Fruit fly (Drosophila melanogaster) whole organism, embryonic: ENCODE measurements around the gene rho-5.

ENCODE experiments used
- Asciz ChIP-seq: fragments of 200-800 bp; sonication (Bioruptor generic); optimal IDR thresholded peaks from 2 replicates; lab custom pipeline; 2017; ENCODE audit warnings: missing biosample characterization, mild to moderate bottlenecking, missing genetic modification characterization, missing genetic modification reagents
- Bgb ChIP-seq: fragments of 200-800 bp; sonication (Bioruptor generic); IDR thresholded peaks from 2 replicates; pipeline ENCODE4 v1.3.6; 2022; ENCODE audit warnings: missing biosample characterization, missing genetic modification characterization; ENCODE audit not compliant: partially characterized antibody
- BtbVII ChIP-seq: fragments of 200-800 bp; sonication (Bioruptor generic); optimal IDR thresholded peaks from 3 replicates; lab custom pipeline; 2017; ENCODE audit warnings: missing biosample characterization, mild to moderate bottlenecking, missing genetic modification characterization
- CG10321 ChIP-seq: fragments of 200-800 bp; sonication (Bioruptor generic); IDR thresholded peaks from 2 replicates; pipeline ENCODE4 v1.3.6; 2022; ENCODE audit warnings: missing biosample characterization, missing genetic modification characterization
- CG10366 ChIP-seq: fragments of 200-800 bp; sonication (Bioruptor generic); IDR thresholded peaks from 2 replicates; pipeline ENCODE4 v1.3.6; 2022; ENCODE audit warnings: missing biosample characterization, missing genetic modification characterization
- CG10462 ChIP-seq: fragments of 200-800 bp; sonication (Bioruptor generic); optimal IDR thresholded peaks from 2 replicates; lab custom pipeline; 2016; ENCODE audit warnings: missing biosample characterization, missing genetic modification characterization
- CG10979 ChIP-seq: fragments of 200-800 bp; sonication (Bioruptor generic); optimal IDR thresholded peaks from 2 replicates; lab custom pipeline; 2018; ENCODE audit warnings: missing biosample characterization, mild to moderate bottlenecking, missing genetic modification characterization, moderate library complexity
- CG11085 ChIP-seq: fragments of 200-800 bp; sonication (Bioruptor generic); IDR thresholded peaks from 2 replicates; pipeline ENCODE4 v1.3.6; 2022; ENCODE audit warnings: missing biosample characterization, missing genetic modification characterization
- CG11696 ChIP-seq: fragments of 200-800 bp; sonication (Bioruptor generic); IDR thresholded peaks from 2 replicates; pipeline ENCODE4 v1.3.6; 2022; ENCODE audit warnings: missing biosample characterization, missing genetic modification characterization
- CG12071 ChIP-seq: fragments of 200-800 bp; sonication (Bioruptor generic); optimal IDR thresholded peaks from 3 replicates; lab custom pipeline; 2018; ENCODE audit warnings: missing biosample characterization, mild to moderate bottlenecking, missing genetic modification characterization
- CG13123 ChIP-seq: fragments of 200-800 bp; sonication (Bioruptor generic); optimal IDR thresholded peaks from 2 replicates; lab custom pipeline; 2016; ENCODE audit warnings: missing biosample characterization, missing genetic modification characterization
- CG14860 ChIP-seq: fragments of 200-800 bp; sonication (Bioruptor generic); IDR thresholded peaks from 3 replicates; pipeline ENCODE4 v1.3.6; 2022; ENCODE audit warnings: missing biosample characterization, missing genetic modification characterization; ENCODE audit not compliant: partially characterized antibody
- CG15011 ChIP-seq: fragments of 200-800 bp; sonication (Bioruptor generic); optimal IDR thresholded peaks from 3 replicates; lab custom pipeline; 2018; ENCODE audit warnings: missing biosample characterization, mild to moderate bottlenecking, missing genetic modification characterization
- CG17186 ChIP-seq: fragments of 200-800 bp; sonication (Bioruptor generic); optimal IDR thresholded peaks from 3 replicates; lab custom pipeline; 2017; ENCODE audit warnings: missing biosample characterization, missing genetic modification reagents, missing genetic modification characterization
- CG32772 ChIP-seq: fragments of 200-800 bp; sonication (Bioruptor generic); IDR thresholded peaks from 2 replicates; pipeline ENCODE4 v1.3.6; 2022; ENCODE audit warnings: missing biosample characterization, missing genetic modification characterization
- CG4404 ChIP-seq: fragments of 200-800 bp; sonication (Bioruptor generic); IDR thresholded peaks from 2 replicates; pipeline ENCODE4 v1.3.6; 2022; ENCODE audit warnings: missing biosample characterization, missing genetic modification characterization
- CG4617 ChIP-seq: fragments of 200-800 bp; sonication (Bioruptor generic); optimal IDR thresholded peaks from 3 replicates; lab custom pipeline; 2016; ENCODE audit warnings: missing biosample characterization, missing genetic modification characterization, borderline replicate concordance
- CG5180 ChIP-seq: fragments of 200-800 bp; sonication (Bioruptor generic); optimal IDR thresholded peaks from 3 replicates; lab custom pipeline; 2017; ENCODE audit warnings: missing biosample characterization, missing genetic modification characterization, mild to moderate bottlenecking, moderate library complexity, missing genetic modification reagents
- CG7357 ChIP-seq: fragments of 200-800 bp; sonication (Bioruptor generic); IDR thresholded peaks from 3 replicates; pipeline ENCODE4 v1.3.6; 2022; ENCODE audit warnings: missing biosample characterization, missing genetic modification characterization
- CG7963 ChIP-seq: fragments of 200-800 bp; sonication (Bioruptor generic); IDR thresholded peaks from 3 replicates; pipeline ENCODE4 v1.3.6; 2022; ENCODE audit warnings: missing biosample characterization, missing genetic modification characterization; ENCODE audit not compliant: partially characterized antibody
- CG8388 ChIP-seq: fragments of 200-800 bp; sonication (Bioruptor generic); optimal IDR thresholded peaks from 2 replicates; lab custom pipeline; 2019; ENCODE audit warnings: missing biosample characterization, mild to moderate bottlenecking, missing genetic modification characterization, moderate library complexity
- CoRest ChIP-seq: fragments of 200-800 bp; sonication (Bioruptor generic); optimal IDR thresholded peaks from 3 replicates; lab custom pipeline; 2018; ENCODE audit warnings: missing biosample characterization, mild to moderate bottlenecking, missing genetic modification characterization, moderate library complexity
- Doc3 ChIP-seq: fragments of 200-800 bp; sonication (Bioruptor generic); IDR thresholded peaks from 3 replicates; pipeline ENCODE4 v1.3.6; 2022; ENCODE audit warnings: missing biosample characterization, missing genetic modification characterization; ENCODE audit not compliant: partially characterized antibody
- E2f2 ChIP-seq: fragments of 200-800 bp; sonication (Bioruptor generic); IDR thresholded peaks from 2 replicates; pipeline ENCODE4 v1.3.6; 2022; ENCODE audit warnings: missing biosample characterization, missing genetic modification characterization
- ERR ChIP-seq: fragments of 200-800 bp; sonication (Bioruptor generic); optimal IDR thresholded peaks from 2 replicates; lab custom pipeline; 2016; ENCODE audit warnings: missing biosample characterization, missing genetic modification characterization
- Elba2 ChIP-seq: fragments of 200-800 bp; sonication (Bioruptor generic); optimal IDR thresholded peaks from 3 replicates; lab custom pipeline; 2016; ENCODE audit warnings: missing biosample characterization, missing genetic modification characterization
- GATAe ChIP-seq: fragments of 200-800 bp; sonication (Bioruptor generic); conservative IDR thresholded peaks from 2 replicates; pipeline ENCODE4 v1.3.6; 2022; ENCODE audit warnings: missing biosample characterization, missing genetic modification characterization
- HHEX ChIP-seq: fragments of 200-800 bp; sonication (Bioruptor generic); optimal IDR thresholded peaks from 3 replicates; lab custom pipeline; 2017; ENCODE audit warnings: missing biosample characterization, mild to moderate bottlenecking, missing genetic modification characterization, missing genetic modification reagents
- al ChIP-seq: fragments of 200-800 bp; sonication (Bioruptor generic); IDR thresholded peaks from 2 replicates; pipeline ENCODE4 v1.3.6; 2022; ENCODE audit warnings: missing biosample characterization, missing genetic modification characterization
- amos ChIP-seq: fragments of 200-800 bp; sonication (Bioruptor generic); IDR thresholded peaks from 2 replicates; pipeline ENCODE4 v1.3.6; 2022; ENCODE audit warnings: missing biosample characterization, missing genetic modification characterization; ENCODE audit not compliant: partially characterized antibody
- ash1 ChIP-seq: fragments of 200-800 bp; sonication (Bioruptor generic); optimal IDR thresholded peaks from 2 replicates; lab custom pipeline; 2018; ENCODE audit warnings: missing biosample characterization, mild to moderate bottlenecking, missing genetic modification characterization
- ato ChIP-seq: fragments of 200-800 bp; sonication (Bioruptor generic); IDR thresholded peaks from 2 replicates; pipeline ENCODE4 v1.3.6; 2022; ENCODE audit warnings: missing biosample characterization, missing genetic modification characterization; ENCODE audit not compliant: partially characterized antibody
- bbx ChIP-seq: fragments of 200-800 bp; sonication (Bioruptor generic); IDR thresholded peaks from 2 replicates; pipeline ENCODE4 v1.3.6; 2022; ENCODE audit warnings: missing biosample characterization, missing genetic modification characterization; ENCODE audit not compliant: partially characterized antibody
- caup ChIP-seq: fragments of 200-800 bp; sonication (Bioruptor generic); optimal IDR thresholded peaks from 3 replicates; lab custom pipeline; 2017; ENCODE audit warnings: missing biosample characterization, mild to moderate bottlenecking, missing genetic modification characterization, moderate library complexity; ENCODE audit not compliant: severe bottlenecking
- chm ChIP-seq: fragments of 200-800 bp; sonication (Bioruptor generic); IDR thresholded peaks from 2 replicates; pipeline ENCODE4 v1.3.6; 2022; ENCODE audit warnings: missing biosample characterization, missing genetic modification characterization
- chn ChIP-seq: fragments of 200-800 bp; sonication (Bioruptor generic); optimal IDR thresholded peaks from 2 replicates; lab custom pipeline; 2016; ENCODE audit warnings: missing biosample characterization, missing genetic modification characterization
- corto ChIP-seq: fragments of 200-800 bp; sonication (Bioruptor generic); optimal IDR thresholded peaks from 2 replicates; lab custom pipeline; 2016; ENCODE audit warnings: missing biosample characterization, mild to moderate bottlenecking, missing genetic modification characterization, moderate library complexity
- croc ChIP-seq: fragments of 200-800 bp; sonication (Bioruptor generic); conservative IDR thresholded peaks from 3 replicates; pipeline ENCODE4 v1.3.6; 2022; ENCODE audit warnings: missing biosample characterization, missing genetic modification characterization
- dan ChIP-seq: fragments of 200-800 bp; sonication (Bioruptor generic); IDR thresholded peaks from 2 replicates; pipeline ENCODE4 v1.3.6; 2022; ENCODE audit warnings: missing biosample characterization, missing genetic modification characterization
- fru ChIP-seq: fragments of >200 bp; optimal IDR thresholded peaks from 2 replicates; lab custom pipeline; 2017
- gfzf ChIP-seq: fragments of 200-800 bp; sonication (Bioruptor generic); optimal IDR thresholded peaks from 2 replicates; lab custom pipeline; 2016; ENCODE audit warnings: missing biosample characterization, mild to moderate bottlenecking, missing genetic modification characterization, moderate library complexity
- grn ChIP-seq: fragments of 200-800 bp; sonication (Bioruptor generic); optimal IDR thresholded peaks from 3 replicates; lab custom pipeline; 2017; ENCODE audit warnings: missing biosample characterization, missing genetic modification characterization
- jing ChIP-seq: fragments of 200-800 bp; sonication (Bioruptor generic); optimal IDR thresholded peaks from 2 replicates; lab custom pipeline; 2018; ENCODE audit warnings: missing biosample characterization, mild to moderate bottlenecking, missing genetic modification characterization
- maf-S ChIP-seq: fragments of 200-800 bp; sonication (Bioruptor generic); optimal IDR thresholded peaks from 2 replicates; lab custom pipeline; 2016; ENCODE audit warnings: missing biosample characterization, missing genetic modification characterization
- nerfin-2 ChIP-seq: fragments of 200-800 bp; sonication (Bioruptor generic); IDR thresholded peaks from 2 replicates; pipeline ENCODE4 v1.3.6; 2022; ENCODE audit warnings: missing biosample characterization, missing genetic modification characterization; ENCODE audit not compliant: partially characterized antibody
- otp ChIP-seq: fragments of 200-800 bp; sonication (Bioruptor generic); IDR thresholded peaks from 3 replicates; pipeline ENCODE4, ENCODE4 v1.3.6; 2022; ENCODE audit warnings: missing biosample characterization, missing genetic modification characterization
- p53 ChIP-seq: fragments of 200-800 bp; sonication (Bioruptor generic); optimal IDR thresholded peaks from 2 replicates; lab custom pipeline; 2016; ENCODE audit warnings: missing biosample characterization, missing genetic modification characterization
- schlank ChIP-seq: fragments of 200-800 bp; sonication (Bioruptor generic); optimal IDR thresholded peaks from 2 replicates; lab custom pipeline; 2018; ENCODE audit warnings: missing biosample characterization, mild to moderate bottlenecking, missing genetic modification characterization
- shn ChIP-seq: fragments of 200-800 bp; sonication (Bioruptor generic); optimal IDR thresholded peaks from 3 replicates; lab custom pipeline; 2016; ENCODE audit warnings: missing biosample characterization, missing genetic modification characterization
- ssp ChIP-seq: fragments of 200-800 bp; sonication (Bioruptor generic); IDR thresholded peaks from 2 replicates; pipeline ENCODE4 v1.3.6; 2022; ENCODE audit warnings: missing biosample characterization, missing genetic modification characterization
- toy ChIP-seq: fragments of 200-800 bp; sonication (Bioruptor generic); IDR thresholded peaks from 2 replicates; pipeline ENCODE4 v1.3.6; 2022; ENCODE audit warnings: missing biosample characterization, missing genetic modification characterization

The rho-5 gene

DNA sequence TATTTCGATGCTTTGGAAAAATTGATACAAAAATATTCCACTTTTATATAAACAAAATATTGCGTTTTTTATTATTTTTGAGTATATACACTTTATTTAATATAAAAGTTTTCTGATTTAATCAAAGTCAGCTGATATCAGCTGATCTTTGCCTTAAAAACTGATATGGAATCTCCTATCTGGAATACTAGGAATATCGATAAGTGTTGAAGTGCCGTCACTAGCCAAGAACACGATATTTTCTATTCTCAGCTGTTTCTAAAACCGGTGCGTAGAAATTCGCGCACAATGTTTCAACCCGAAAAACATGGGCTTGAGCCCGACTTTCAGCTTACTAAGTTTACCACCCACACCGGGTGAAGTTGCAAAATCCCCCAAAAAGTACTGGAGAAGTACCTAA, 31.2 kb downstream of the rho-5 start, which contains the start of gene Sps2 (continued):
- no peak for TF ChIP-seq maf-S (GFP tag; lab: Kevin White, UChicago)
- TF ChIP-seq otp (GFP tag; lab: Robert Waterston, UW), result no peak
- peak; percentile 52; the same call in 1 of the 3 replicates for TF ChIP-seq CG7963 (GFP tag; lab: Robert Waterston, UW)
- TF ChIP-seq HHEX (GFP tag; lab: Kevin White, UChicago), result no peak
- no peak for TF ChIP-seq CG17186 (GFP tag; lab: Kevin White, UChicago)
- TF ChIP-seq caup, result no peak
- TF ChIP-seq bbx (GFP tag; lab: Robert Waterston, UW), result peak; percentile 78
- no peak for TF ChIP-seq CG10321 (GFP tag; lab: Robert Waterston, UW)
- no peak for TF ChIP-seq p53 (GFP tag; lab: Kevin White, UChicago)
- TF ChIP-seq Asciz, result no peak
- TF ChIP-seq jing (GFP tag; lab: Kevin White, UChicago), result no peak
- TF ChIP-seq GATAe, result peak; percentile 27; the same call in 1 of the 2 replicates
- TF ChIP-seq CG8388 (GFP tag; lab: Kevin White, UChicago), result peak; percentile 51
- peak; percentile 40; the same call in 1 of the 3 replicates for TF ChIP-seq CG14860
- no peak for TF ChIP-seq CG10366
- TF ChIP-seq ash1, result no peak
- peak; percentile 59; the same call in 1 of the 2 replicates for TF ChIP-seq Bgb (GFP tag; lab: Robert Waterston, UW)
- no peak for TF ChIP-seq CG32772 (GFP tag; lab: Robert Waterston, UW)
- no peak for TF ChIP-seq CG4404 (GFP tag; lab: Robert Waterston, UW)
- TF ChIP-seq CG12071, result no peak
- peak; percentile 17; the same call in 1 of the 2 replicates for TF ChIP-seq ssp
- TF ChIP-seq dan (GFP tag; lab: Robert Waterston, UW), result no peak
- TF ChIP-seq amos (GFP tag; lab: Robert Waterston, UW), result peak; percentile 80; the same call in 1 of the 2 replicates
- TF ChIP-seq CG11085 (GFP tag; lab: Robert Waterston, UW), result no peak
- no peak for TF ChIP-seq chn
- peak; percentile 12 for TF ChIP-seq gfzf
- TF ChIP-seq ato (GFP tag; lab: Robert Waterston, UW), result peak; percentile 51; the same call in 1 of the 2 replicates
- TF ChIP-seq CG11696 (GFP tag; lab: Robert Waterston, UW), result no peak
- no peak for TF ChIP-seq CG15011
- peak; percentile 23 for TF ChIP-seq Elba2 (GFP tag; lab: Kevin White, UChicago)
- peak; percentile 24 for TF ChIP-seq CG10979 (tag; lab: Kevin White, UChicago)
- no peak for TF ChIP-seq CG10462 (GFP tag; lab: Kevin White, UChicago)
- no peak for TF ChIP-seq CoRest (tag; lab: Kevin White, UChicago)
- no peak for TF ChIP-seq toy (GFP tag; lab: Robert Waterston, UW)
- TF ChIP-seq CG4617 (GFP tag; lab: Kevin White, UChicago), result peak; percentile 35
- no peak for TF ChIP-seq croc (GFP tag; lab: Robert Waterston, UW)
- peak; percentile 78 for TF ChIP-seq Doc3 (GFP tag; lab: Robert Waterston, UW)
- TF ChIP-seq fru (lab: Kevin White, UChicago), result no peak
- TF ChIP-seq al (GFP tag; lab: Robert Waterston, UW), result no peak
- TF ChIP-seq nerfin-2, result no peak
- TF ChIP-seq CG5180 (GFP tag; lab: Kevin White, UChicago), result no peak
- no peak for TF ChIP-seq schlank
- no peak for TF ChIP-seq CG7357 (GFP tag; lab: Robert Waterston, UW)
- TF ChIP-seq chm (GFP tag; lab: Robert Waterston, UW), result no peak
- TF ChIP-seq BtbVII (GFP tag; lab: Kevin White, UChicago), result no peak
- TF ChIP-seq CG13123 (GFP tag; lab: Kevin White, UChicago), result no peak
- no peak for TF ChIP-seq shn (GFP tag; lab: Kevin White, UChicago)
- TF ChIP-seq ERR (GFP tag; lab: Kevin White, UChicago), result no peak
- TF ChIP-seq corto (GFP tag; lab: Kevin White, UChicago), result no peak
- TF ChIP-seq E2f2 (GFP tag; lab: Robert Waterston, UW), result peak; percentile 46; the same call in 1 of the 2 replicates
- peak; percentile 94 for TF ChIP-seq grn
